Worm (Caenorhabditis elegans): ENCODE results near the gene gkow-1.

Gene gkow-1

DNA sequence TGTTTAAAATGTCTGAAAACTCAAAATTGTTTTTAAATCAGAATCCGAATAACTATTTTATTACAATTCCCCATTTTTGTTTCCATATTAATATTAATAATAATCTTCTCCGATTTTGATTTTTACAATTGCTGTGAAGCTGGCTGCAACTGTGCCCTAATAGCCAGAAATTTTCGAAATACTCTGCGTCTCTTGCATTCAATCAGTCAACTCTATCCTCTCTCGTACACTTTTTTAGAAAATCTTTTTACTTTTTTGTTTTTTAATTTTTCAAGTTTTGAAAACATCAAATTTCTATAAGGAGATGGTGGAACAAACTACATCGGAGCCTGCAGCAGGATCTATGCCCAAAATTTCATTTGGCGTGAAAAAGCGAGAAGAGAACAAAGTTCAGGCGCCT, at the start of gene gkow-1:
gkow-1 (plus strand) TSS at position 301 of the 400 bp plus-strand sequence.
- peak; percentile 7 for TF ChIP-seq crh-2 (tag; optimal IDR thresholded peaks at IDR 0.05)
- TF ChIP-seq F13H6.1 (tag; optimal IDR thresholded peaks at IDR 0.05), result no peak
- TF ChIP-seq ZK546.5 (tag; optimal IDR thresholded peaks at IDR 0.05), result no peak
- TF ChIP-seq nhr-77 (tag; optimal IDR thresholded peaks at IDR 0.05), result no peak
- no peak for TF ChIP-seq nhr-12 (tag; optimal IDR thresholded peaks at IDR 0.05)
- TF ChIP-seq egl-27 (tag; optimal IDR thresholded peaks at IDR 0.05), result no peak
- TF ChIP-seq unc-55 (GFP tag; optimal IDR thresholded peaks at IDR 0.05), result peak; percentile 39
- peak; percentile 33 for TF ChIP-seq C34F6.9 (tag; optimal IDR thresholded peaks at IDR 0.05)
- no peak for TF ChIP-seq fos-1 (tag; optimal IDR thresholded peaks at IDR 0.05)
- TF ChIP-seq sem-4 (tag; optimal IDR thresholded peaks at IDR 0.05), result no peak
- no peak for TF ChIP-seq elt-3 (tag; optimal IDR thresholded peaks at IDR 0.05)
- TF ChIP-seq skn-1 (tag; optimal IDR thresholded peaks at IDR 0.05), result no peak
- TF ChIP-seq ceh-16 (tag; optimal IDR thresholded peaks at IDR 0.05), result no peak
- TF ChIP-seq R02D3.7 (tag; optimal IDR thresholded peaks at IDR 0.05), result no peak
- TF ChIP-seq gmeb-1 (tag; optimal IDR thresholded peaks at IDR 0.05), result no peak
- TF ChIP-seq ama-1 (optimal IDR thresholded peaks at IDR 0.05), result no peak
- no peak for TF ChIP-seq nhr-237 (tag; optimal IDR thresholded peaks at IDR 0.05)
- TF ChIP-seq nhr-10 (tag; optimal IDR thresholded peaks at IDR 0.05), result no peak
- no peak for TF ChIP-seq mbf-1 (tag; optimal IDR thresholded peaks at IDR 0.05)
- TF ChIP-seq ztf-11 (tag; optimal IDR thresholded peaks at IDR 0.05), result no peak

DNA sequence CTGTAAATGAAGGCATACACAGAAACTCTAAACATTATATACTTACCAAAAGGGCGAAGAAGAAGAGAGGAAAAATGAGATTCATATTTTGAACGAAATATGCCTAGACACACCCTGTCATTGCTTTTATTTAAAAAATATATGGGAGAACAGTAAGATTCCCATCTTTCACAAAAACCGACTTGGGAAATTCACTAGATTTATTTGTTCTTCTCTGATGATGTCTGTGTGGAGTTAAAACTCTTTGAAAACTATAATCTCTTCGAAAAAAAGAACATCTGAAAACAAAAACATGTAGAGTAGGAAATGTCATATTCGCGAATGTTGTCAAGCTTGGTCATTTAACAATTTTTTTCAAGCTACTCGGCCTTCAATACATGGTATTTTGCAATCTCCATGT, 47.6 kb upstream of the gkow-1 start, which contains the start of gene R09E10.8:
R09E10.8 (minus strand) TSS at position 101 of the 400 bp plus-strand sequence.
- TF ChIP-seq elt-1 (tag; optimal IDR thresholded peaks at IDR 0.05), result no peak
- TF ChIP-seq alr-1 (tag; optimal IDR thresholded peaks at IDR 0.05), result no peak
- no peak for TF ChIP-seq nhr-237 (tag; optimal IDR thresholded peaks at IDR 0.05)
- TF ChIP-seq mbf-1 (tag; optimal IDR thresholded peaks at IDR 0.05), result no peak
- no peak for TF ChIP-seq unc-62 (GFP tag; optimal IDR thresholded peaks at IDR 0.05)
- TF ChIP-seq Y55F3AM.14 (GFP tag; optimal IDR thresholded peaks at IDR 0.05), result no peak
- no peak for TF ChIP-seq peb-1 (tag; optimal IDR thresholded peaks at IDR 0.05)
- TF ChIP-seq C34F6.9 (tag; optimal IDR thresholded peaks at IDR 0.05), result no peak
- no peak for TF ChIP-seq nhr-129 (tag; optimal IDR thresholded peaks at IDR 0.05)
- no peak for TF ChIP-seq F13H6.1 (tag; optimal IDR thresholded peaks at IDR 0.05)

DNA sequence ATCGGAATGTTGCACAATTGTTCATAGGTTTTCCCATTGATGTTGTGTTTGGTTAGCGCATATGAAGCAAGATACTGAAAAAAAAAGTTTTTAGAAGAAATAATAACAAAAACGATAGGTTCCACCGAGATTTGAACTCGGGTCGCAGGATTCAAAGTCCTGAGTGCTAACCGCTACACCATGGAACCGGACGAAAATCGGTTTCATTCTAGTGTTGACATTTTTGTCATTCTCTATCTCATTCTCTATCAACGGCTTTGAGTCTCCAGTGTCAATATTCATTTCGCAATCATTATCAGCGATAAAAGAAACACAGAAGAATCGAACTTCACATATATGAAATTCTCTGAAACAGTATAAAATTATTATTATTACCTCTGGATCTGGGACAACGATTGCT, 46.8 kb upstream of the gkow-1 start:
- TF ChIP-seq ceh-16 (tag; optimal IDR thresholded peaks at IDR 0.05) (no peak), lin-39 (tag; optimal IDR thresholded peaks at IDR 0.05) (no peak), ztf-11 (tag; optimal IDR thresholded peaks at IDR 0.05) (no peak), nhr-12 (tag; optimal IDR thresholded peaks at IDR 0.05) (no peak), F13H6.1 (tag; optimal IDR thresholded peaks at IDR 0.05) (no peak)

DNA sequence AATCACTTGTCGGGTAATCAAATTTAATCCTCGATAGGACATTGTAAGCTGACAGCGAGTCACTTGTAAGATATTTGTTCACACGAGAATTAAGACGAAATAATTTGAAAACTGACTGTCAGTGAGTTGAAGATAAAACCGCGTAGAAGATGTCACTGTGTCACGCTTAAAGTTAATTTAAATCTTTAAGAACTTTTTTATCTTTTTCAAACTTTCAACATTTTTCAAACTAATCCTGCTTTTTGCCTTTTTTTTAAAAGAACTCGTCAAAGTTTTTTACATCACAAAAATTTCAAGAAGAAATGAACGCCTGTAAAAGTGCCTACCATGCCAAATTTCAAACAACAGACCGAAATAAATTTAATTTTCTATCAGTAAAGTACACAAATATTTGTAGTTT, 44.4 kb upstream of the gkow-1 start, which contains the start of gene acs-18:
acs-18 (minus strand) TSS at position 101 of the 400 bp plus-strand sequence.
- no peak for TF ChIP-seq nhr-10 (tag; optimal IDR thresholded peaks at IDR 0.05)
- no peak for TF ChIP-seq unc-39 (tag; optimal IDR thresholded peaks at IDR 0.05)
- TF ChIP-seq skn-1 (tag; optimal IDR thresholded peaks at IDR 0.05), result no peak
- no peak for TF ChIP-seq lin-39 (tag; optimal IDR thresholded peaks at IDR 0.05)
- no peak for TF ChIP-seq alr-1 (tag; optimal IDR thresholded peaks at IDR 0.05)
- TF ChIP-seq ceh-82 (tag; optimal IDR thresholded peaks at IDR 0.05), result no peak

DNA sequence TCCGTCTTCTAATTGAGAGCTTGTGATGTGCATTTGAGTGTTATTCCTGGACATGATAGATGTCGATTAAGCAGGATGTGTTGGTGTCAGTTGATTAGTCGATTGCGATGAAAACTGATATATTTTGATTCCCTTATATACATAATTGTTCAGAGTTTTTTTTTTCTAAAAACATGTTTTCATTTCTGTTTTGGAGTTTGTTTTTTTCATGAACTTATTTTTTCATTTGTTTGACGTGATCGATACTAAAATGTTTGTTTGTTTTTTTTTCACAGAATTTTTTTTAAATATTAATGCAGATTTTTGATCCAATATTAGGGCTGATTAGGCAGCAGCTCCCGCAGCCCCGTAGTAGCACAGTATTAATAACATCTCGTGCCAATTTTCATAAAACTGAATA, 39.7 kb upstream of the gkow-1 start, which contains the start of gene R09E10.2:
R09E10.2 (minus strand) TSS at position 101 of the 400 bp plus-strand sequence.
- TF ChIP-seq C34F6.9 (tag; optimal IDR thresholded peaks at IDR 0.05) (no peak), blmp-1 (tag; optimal IDR thresholded peaks at IDR 0.05; ENCODE audit: insufficient read depth) (no peak), sma-3 (GFP tag; optimal IDR thresholded peaks at IDR 0.05) (no peak), nhr-10 (tag; optimal IDR thresholded peaks at IDR 0.05) (no peak), nhr-77 (tag; optimal IDR thresholded peaks at IDR 0.05) (no peak), aly-2 (tag; optimal IDR thresholded peaks at IDR 0.05) (no peak), unc-39 (tag; optimal IDR thresholded peaks at IDR 0.05) (no peak), sma-9 (GFP tag; optimal IDR thresholded peaks at IDR 0.05) (no peak), sma-9 (tag; optimal IDR thresholded peaks at IDR 0.05) (no peak), nhr-25 (tag; optimal IDR thresholded peaks at IDR 0.05) (no peak), mdl-1 (tag; optimal IDR thresholded peaks at IDR 0.05) (no peak), nhr-23 (tag; optimal IDR thresholded peaks at IDR 0.05) (no peak), nhr-237 (tag; optimal IDR thresholded peaks at IDR 0.05) (no peak), Y55F3AM.14 (GFP tag; optimal IDR thresholded peaks at IDR 0.05) (no peak), elt-1 (tag; optimal IDR thresholded peaks at IDR 0.05) (no peak), elt-3 (tag; optimal IDR thresholded peaks at IDR 0.05) (no peak), fos-1 (tag; optimal IDR thresholded peaks at IDR 0.05) (no peak), skn-1 (tag; optimal IDR thresholded peaks at IDR 0.05) (no peak), nhr-11 (tag; optimal IDR thresholded peaks at IDR 0.05) (no peak), mbf-1 (tag; optimal IDR thresholded peaks at IDR 0.05) (no peak), ztf-1 (GFP tag; conservative IDR thresholded peaks at IDR 0.05) (no peak)

All from whole organism, L2 larva.